Fruit fly (Drosophila melanogaster) S2 (cell line): ENCODE results near the gene CG7484.

Experiments
- CG8478 ChIP-seq: fragments of >200 bp; optimal IDR thresholded peaks from 2 replicates; lab custom pipeline; 2018
- CTCF ChIP-seq, 2 experiments: fragments of >200 bp; optimal IDR thresholded peaks; 2 replicates each; lab custom pipeline; 2018

- no peak for TF ChIP-seq CTCF (optimal IDR thresholded peaks at IDR 0.05; lab: Kevin White, UChicago)
- TF ChIP-seq CG8478, result no peak
These were observed 38.6 kb upstream of the CG7484 start for dm6 chr3L:17615838-17616237.
